Fruit fly (Drosophila melanogaster) whole organism, embryonic: ENCODE results near the gene CG13679.

Experiments
- Atf3 ChIP-seq: fragments of 200-800 bp; sonication (Bioruptor generic); optimal IDR thresholded peaks from 3 replicates; lab custom pipeline; 2016; ENCODE audit warnings: missing biosample characterization, missing genetic modification characterization
- B-H1 ChIP-seq: fragments of 200-800 bp; sonication (Bioruptor generic); IDR thresholded peaks from 3 replicates; pipeline ENCODE4 v1.3.6; 2022; ENCODE audit warnings: missing biosample characterization, missing genetic modification characterization
- CG10147 ChIP-seq: fragments of 200-800 bp; sonication (Bioruptor generic); optimal IDR thresholded peaks from 2 replicates; lab custom pipeline; 2019; ENCODE audit warnings: missing biosample characterization, mild to moderate bottlenecking, missing genetic modification characterization, moderate library complexity
- CG10209 ChIP-seq: fragments of 200-800 bp; sonication (Bioruptor generic); optimal IDR thresholded peaks from 3 replicates; lab custom pipeline; 2017; ENCODE audit warnings: missing biosample characterization, mild to moderate bottlenecking, missing genetic modification characterization, missing genetic modification reagents
- CG10543 ChIP-seq: fragments of 200-800 bp; sonication (Bioruptor generic); optimal IDR thresholded peaks from 3 replicates; lab custom pipeline; 2017; ENCODE audit warnings: missing biosample characterization, mild to moderate bottlenecking, missing genetic modification characterization, moderate library complexity
- CG13123 ChIP-seq: fragments of 200-800 bp; sonication (Bioruptor generic); optimal IDR thresholded peaks from 2 replicates; lab custom pipeline; 2016; ENCODE audit warnings: missing biosample characterization, missing genetic modification characterization
- CG15601 ChIP-seq: fragments of 200-800 bp; sonication (Bioruptor generic); optimal IDR thresholded peaks from 3 replicates; lab custom pipeline; 2019; ENCODE audit warnings: missing biosample characterization, mild to moderate bottlenecking, missing genetic modification characterization, moderate library complexity
- CG16813 ChIP-seq: fragments of 200-800 bp; sonication (Bioruptor generic); IDR thresholded peaks from 3 replicates; pipeline ENCODE4 v1.3.6; 2022; ENCODE audit warnings: missing biosample characterization, missing genetic modification characterization; ENCODE audit not compliant: partially characterized antibody
- CG16863 ChIP-seq: fragments of 200-800 bp; sonication (Bioruptor generic); optimal IDR thresholded peaks from 3 replicates; lab custom pipeline; 2016; ENCODE audit warnings: missing biosample characterization, missing genetic modification characterization
- CG17385 ChIP-seq: fragments of 200-800 bp; sonication (Bioruptor generic); optimal IDR thresholded peaks from 3 replicates; lab custom pipeline; 2018; ENCODE audit warnings: missing biosample characterization, mild to moderate bottlenecking, missing genetic modification characterization
- CG17612 ChIP-seq: fragments of 200-800 bp; sonication (Bioruptor generic); IDR thresholded peaks from 2 replicates; pipeline ENCODE4 v1.3.6; 2022; ENCODE audit warnings: missing biosample characterization, missing genetic modification characterization
- CG17912 ChIP-seq: fragments of 200-800 bp; sonication (Bioruptor generic); optimal IDR thresholded peaks from 2 replicates; lab custom pipeline; 2018; ENCODE audit warnings: missing biosample characterization, mild to moderate bottlenecking, missing genetic modification characterization
- CG18764 ChIP-seq: fragments of 200-800 bp; sonication (Bioruptor generic); optimal IDR thresholded peaks from 3 replicates; lab custom pipeline; 2016; ENCODE audit warnings: missing biosample characterization, missing genetic modification characterization
- CG2129 ChIP-seq: fragments of 200-800 bp; sonication (Bioruptor generic); IDR thresholded peaks from 2 replicates; pipeline ENCODE4 v1.3.6; 2022; ENCODE audit warnings: missing biosample characterization, missing genetic modification characterization; ENCODE audit not compliant: partially characterized antibody
- CG2678 ChIP-seq: fragments of 200-800 bp; sonication (Bioruptor generic); optimal IDR thresholded peaks from 3 replicates; lab custom pipeline; 2019; ENCODE audit warnings: missing biosample characterization, mild to moderate bottlenecking, missing genetic modification characterization, moderate library complexity
- CG34422 ChIP-seq: fragments of 200-800 bp; sonication (Bioruptor generic); IDR thresholded peaks from 3 replicates; pipeline ENCODE4 v1.3.6; 2022; ENCODE audit warnings: missing biosample characterization, missing genetic modification characterization
- CG6765 ChIP-seq: fragments of 200-800 bp; sonication (Bioruptor generic); optimal IDR thresholded peaks from 3 replicates; lab custom pipeline; 2017; ENCODE audit warnings: missing biosample characterization, mild to moderate bottlenecking, missing genetic modification characterization
- CG7786 ChIP-seq: fragments of 200-800 bp; sonication (Bioruptor generic); optimal IDR thresholded peaks from 2 replicates; lab custom pipeline; 2016; ENCODE audit warnings: missing biosample characterization, missing genetic modification characterization
- CG9932 ChIP-seq: fragments of 200-800 bp; sonication (Bioruptor generic); IDR thresholded peaks from 2 replicates; pipeline ENCODE4 v1.3.6; 2022; ENCODE audit warnings: missing biosample characterization, missing genetic modification characterization
- Elba2 ChIP-seq: fragments of 200-800 bp; sonication (Bioruptor generic); optimal IDR thresholded peaks from 3 replicates; lab custom pipeline; 2016; ENCODE audit warnings: missing biosample characterization, missing genetic modification characterization
- Fer1 ChIP-seq: fragments of 200-800 bp; sonication (Bioruptor generic); optimal IDR thresholded peaks from 2 replicates; lab custom pipeline; 2017; ENCODE audit warnings: missing biosample characterization, mild to moderate bottlenecking, missing genetic modification characterization
- Fer2 ChIP-seq: fragments of 200-800 bp; sonication (Bioruptor generic); optimal IDR thresholded peaks from 2 replicates; lab custom pipeline; 2018; ENCODE audit warnings: missing biosample characterization, mild to moderate bottlenecking, missing genetic modification characterization, moderate library complexity
- Hr3 ChIP-seq: fragments of 200-800 bp; sonication (Bioruptor generic); optimal IDR thresholded peaks from 3 replicates; lab custom pipeline; 2016; ENCODE audit warnings: missing biosample characterization, missing genetic modification characterization
- Hr51 ChIP-seq, 2 experiments: fragments of 200-800 bp; sonication (Bioruptor generic); optimal IDR thresholded peaks; 2 replicates in 1 of 2; 3 replicates in 1 of 2; lab custom pipeline; 2016 to 2018; ENCODE audit warnings: missing biosample characterization in 2 of 2, missing genetic modification characterization in 2 of 2, mild to moderate bottlenecking in 1 of 2, moderate library complexity in 1 of 2
- Kr ChIP-seq: fragments of 200-800 bp; sonication (Bioruptor generic); optimal IDR thresholded peaks from 2 replicates; lab custom pipeline; 2017; ENCODE audit warnings: missing biosample characterization, mild to moderate bottlenecking, missing genetic modification characterization
- Mad ChIP-seq: fragments of 200-800 bp; sonication (Bioruptor generic); optimal IDR thresholded peaks from 2 replicates; lab custom pipeline; 2016; ENCODE audit warnings: missing biosample characterization, missing genetic modification characterization
- Myb ChIP-seq: fragments of 200-800 bp; sonication (Bioruptor generic); optimal IDR thresholded peaks from 2 replicates; lab custom pipeline; 2016; ENCODE audit warnings: missing biosample characterization, missing genetic modification characterization
- PHDP ChIP-seq: fragments of 200-800 bp; sonication (Bioruptor generic); optimal IDR thresholded peaks from 3 replicates; lab custom pipeline; 2018; ENCODE audit warnings: missing biosample characterization, mild to moderate bottlenecking, missing genetic modification characterization, moderate library complexity
- Sox100B ChIP-seq: fragments of 200-800 bp; sonication (Bioruptor generic); optimal IDR thresholded peaks from 3 replicates; lab custom pipeline; 2018; ENCODE audit warnings: missing biosample characterization, mild to moderate bottlenecking, missing genetic modification characterization
- TFAM ChIP-seq: fragments of 200-800 bp; sonication (Bioruptor generic); optimal IDR thresholded peaks from 2 replicates; lab custom pipeline; 2017; ENCODE audit warnings: missing biosample characterization, missing genetic modification characterization, inconsistent platforms
- Xbp1 ChIP-seq: fragments of 200-800 bp; sonication (Bioruptor generic); optimal IDR thresholded peaks from 3 replicates; lab custom pipeline; 2016; ENCODE audit warnings: missing biosample characterization, mild to moderate bottlenecking, missing genetic modification characterization
- bbx ChIP-seq: fragments of 200-800 bp; sonication (Bioruptor generic); IDR thresholded peaks from 2 replicates; pipeline ENCODE4 v1.3.6; 2022; ENCODE audit warnings: missing biosample characterization, missing genetic modification characterization; ENCODE audit not compliant: partially characterized antibody
- btn ChIP-seq: fragments of 200-800 bp; sonication (Bioruptor generic); optimal IDR thresholded peaks from 2 replicates; lab custom pipeline; 2016; ENCODE audit warnings: missing biosample characterization, missing genetic modification characterization
- chif ChIP-seq, 2 experiments: fragments of 200-800 bp; sonication (Bioruptor generic); optimal IDR thresholded peaks; 3 replicates each; lab custom pipeline; 2016; ENCODE audit warnings: missing biosample characterization in 2 of 2, missing genetic modification characterization in 2 of 2
- danr ChIP-seq: fragments of 200-800 bp; sonication (Bioruptor generic); IDR thresholded peaks from 2 replicates; pipeline ENCODE4 v1.3.6; 2022; ENCODE audit warnings: missing biosample characterization, missing genetic modification characterization
- fd64A ChIP-seq: fragments of 200-800 bp; sonication (Bioruptor generic); optimal IDR thresholded peaks from 3 replicates; lab custom pipeline; 2018; ENCODE audit warnings: missing biosample characterization, mild to moderate bottlenecking, missing genetic modification characterization
- gcm2 ChIP-seq: fragments of 200-800 bp; sonication (Bioruptor generic); optimal IDR thresholded peaks from 2 replicates; lab custom pipeline; 2016; ENCODE audit warnings: missing biosample characterization, missing genetic modification characterization
- jing ChIP-seq: fragments of 200-800 bp; sonication (Bioruptor generic); optimal IDR thresholded peaks from 2 replicates; lab custom pipeline; 2018; ENCODE audit warnings: missing biosample characterization, mild to moderate bottlenecking, missing genetic modification characterization
- lab ChIP-seq: fragments of 200-800 bp; sonication (Bioruptor generic); optimal IDR thresholded peaks from 3 replicates; lab custom pipeline; 2017; ENCODE audit warnings: missing biosample characterization, missing genetic modification characterization, mild to moderate bottlenecking, moderate library complexity, missing genetic modification reagents
- lbe ChIP-seq: fragments of 200-800 bp; sonication (Bioruptor generic); optimal IDR thresholded peaks from 2 replicates; lab custom pipeline; 2016; ENCODE audit warnings: missing biosample characterization, mild to moderate bottlenecking, missing genetic modification characterization
- lola ChIP-seq, 3 experiments: fragments of >200 bp in 2 of 3; fragments of 200-800 bp in 1 of 3; sonication (Bioruptor generic) in 1 of 3; optimal IDR thresholded peaks; 2 replicates each; lab custom pipeline; 2017 to 2019; ENCODE audit warnings: missing biosample characterization in 3 of 3, missing genetic modification characterization in 3 of 3, mild to moderate bottlenecking in 1 of 3, moderate library complexity in 1 of 3
- p53 ChIP-seq: fragments of 200-800 bp; sonication (Bioruptor generic); optimal IDR thresholded peaks from 2 replicates; lab custom pipeline; 2016; ENCODE audit warnings: missing biosample characterization, missing genetic modification characterization
- phol ChIP-seq: fragments of 200-800 bp; sonication (Bioruptor generic); optimal IDR thresholded peaks from 3 replicates; lab custom pipeline; 2018; ENCODE audit warnings: missing biosample characterization, mild to moderate bottlenecking, missing genetic modification characterization, moderate library complexity
- pum ChIP-seq: fragments of 200-800 bp; sonication (Bioruptor generic); optimal IDR thresholded peaks from 2 replicates; lab custom pipeline; 2016; ENCODE audit warnings: missing biosample characterization, missing genetic modification characterization
- unc-4 ChIP-seq: fragments of 200-800 bp; sonication (Bioruptor generic); IDR thresholded peaks from 2 replicates; pipeline ENCODE4 v1.3.6; 2022; ENCODE audit warnings: missing biosample characterization, missing genetic modification characterization; ENCODE audit not compliant: partially characterized antibody
- vnd ChIP-seq: fragments of 200-800 bp; sonication (Bioruptor generic); IDR thresholded peaks from 3 replicates; pipeline ENCODE4 v1.3.6; 2022; ENCODE audit warnings: missing biosample characterization, missing genetic modification characterization; ENCODE audit not compliant: partially characterized antibody
- zfh2 ChIP-seq: fragments of 200-800 bp; sonication (Bioruptor generic); optimal IDR thresholded peaks from 2 replicates; lab custom pipeline; 2016; ENCODE audit warnings: missing biosample characterization, missing genetic modification characterization

CG13679 gene

DNA sequence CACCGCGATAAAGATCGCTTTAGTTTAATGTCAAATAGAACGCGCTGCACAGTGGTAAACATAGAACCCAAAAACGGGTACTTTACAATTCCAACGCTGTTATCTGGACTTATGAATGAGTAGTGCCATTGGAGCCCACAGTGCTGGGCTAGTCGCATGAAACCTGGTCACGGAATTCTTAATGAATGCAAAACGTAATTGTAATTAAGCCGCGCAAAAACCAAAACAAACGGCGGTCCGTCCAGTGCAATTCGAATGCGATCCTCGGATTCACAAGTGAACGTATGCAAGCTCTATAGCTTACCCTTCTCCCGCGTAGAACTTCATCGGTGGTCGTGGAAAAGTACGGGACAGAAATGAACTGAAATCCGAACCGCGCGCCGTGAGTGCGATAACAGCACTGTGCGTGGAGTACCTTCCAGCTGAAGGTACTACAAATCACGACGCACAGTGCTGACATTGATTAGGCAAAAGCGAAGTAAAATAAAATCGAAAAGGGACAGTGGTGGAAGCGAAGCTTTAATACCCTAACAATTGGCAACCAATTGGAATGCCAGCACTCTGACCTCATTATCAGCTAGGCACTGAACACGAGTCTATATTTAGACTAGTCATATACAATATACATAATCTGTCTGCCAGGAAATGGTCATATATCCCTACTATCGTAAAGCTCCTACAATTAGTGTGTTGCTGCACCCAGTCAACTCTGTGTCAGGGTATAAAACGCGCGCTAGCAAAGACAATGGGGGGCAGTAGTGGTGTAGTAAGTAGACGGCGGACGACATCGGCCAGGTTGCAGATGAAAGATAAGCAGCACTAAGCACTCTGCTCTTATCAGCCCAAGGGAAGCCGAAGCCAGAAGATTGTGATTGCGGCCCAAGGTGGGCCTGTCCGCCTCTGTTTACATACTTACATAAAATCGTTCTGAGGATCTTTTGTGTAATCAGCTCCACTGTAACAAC is 17.0 kb upstream of the CG13679 start (continued):
- TF ChIP-seq Atf3: peak; percentile 59
- TF ChIP-seq vnd: no peak
- peak; percentile 18 for TF ChIP-seq p53
- peak; percentile 25 for TF ChIP-seq Myb (GFP tag; lab: Kevin White, UChicago)
- peak; percentile 5 for TF ChIP-seq fd64A (GFP tag; lab: Kevin White, UChicago)
- no peak for TF ChIP-seq CG15601 (tag; lab: Kevin White, UChicago)
- TF ChIP-seq unc-4 (GFP tag; lab: Robert Waterston, UW): no peak
- no peak for TF ChIP-seq CG17612 (GFP tag; lab: Robert Waterston, UW)
- TF ChIP-seq PHDP (tag; lab: Kevin White, UChicago): peak; percentile 11
- no peak for TF ChIP-seq CG17912 (GFP tag; lab: Kevin White, UChicago)
- TF ChIP-seq pum (GFP tag; lab: Kevin White, UChicago): peak; percentile 38
- TF ChIP-seq btn (GFP tag; lab: Kevin White, UChicago): peak; percentile 16
- TF ChIP-seq Fer1 (GFP tag; lab: Kevin White, UChicago): peak; percentile 53
- no peak for TF ChIP-seq CG13123
- TF ChIP-seq lab (GFP tag; lab: Kevin White, UChicago): peak; percentile 70
- TF ChIP-seq zfh2: peak; percentile 46
- no peak for TF ChIP-seq Kr (GFP tag; lab: Kevin White, UChicago)
- TF ChIP-seq Mad (GFP tag; lab: Kevin White, UChicago): peak; percentile 41
- TF ChIP-seq B-H1 (GFP tag; lab: Robert Waterston, UW): no peak; the same call in 2 of the 3 replicates
- TF ChIP-seq CG2129 (GFP tag; lab: Robert Waterston, UW): no peak
- no peak for TF ChIP-seq gcm2
- TF ChIP-seq CG18764 (GFP tag; lab: Kevin White, UChicago): no peak
- peak; percentile 63 for TF ChIP-seq CG16863 (GFP tag; lab: Kevin White, UChicago)
- peak; percentile 62 for TF ChIP-seq CG9932 (GFP tag; lab: Robert Waterston, UW)
- TF ChIP-seq CG34422 (GFP tag; lab: Robert Waterston, UW): peak; percentile 54; the same call in 2 of the 3 replicates
- TF ChIP-seq CG7786 (GFP tag; lab: Kevin White, UChicago): peak; percentile 67
- no peak for TF ChIP-seq lola (GFP tag; optimal IDR thresholded peaks at IDR 0.05; lab: Kevin White, UChicago)
- peak; percentile 37 to 62 for TF ChIP-seq Hr51 (GFP tag; optimal IDR thresholded peaks at IDR 0.05; lab: Kevin White, UChicago)
- TF ChIP-seq Xbp1 (GFP tag; lab: Kevin White, UChicago): peak; percentile 56
- peak; percentile 38; the same call in 1 of the 2 replicates for TF ChIP-seq danr (GFP tag; lab: Robert Waterston, UW)
- peak; percentile 43 for TF ChIP-seq phol (tag; lab: Kevin White, UChicago)
- TF ChIP-seq CG2678 (tag; lab: Kevin White, UChicago): peak; percentile 67
- peak; percentile 55 for TF ChIP-seq CG10209 (GFP tag; lab: Kevin White, UChicago)
- TF ChIP-seq CG10543 (GFP tag; lab: Kevin White, UChicago): peak; percentile 92
- peak in 1 of 2 experiments; percentile 49 for TF ChIP-seq chif (GFP tag; optimal IDR thresholded peaks at IDR 0.05; lab: Kevin White, UChicago)
- TF ChIP-seq TFAM (GFP tag; lab: Kevin White, UChicago): no peak
- peak; percentile 33 for TF ChIP-seq CG17385 (GFP tag; lab: Kevin White, UChicago)
- TF ChIP-seq Hr3 (GFP tag; lab: Kevin White, UChicago): peak; percentile 42
- no peak for TF ChIP-seq jing (GFP tag; lab: Kevin White, UChicago)
- TF ChIP-seq Sox100B (GFP tag; lab: Kevin White, UChicago): peak; percentile 6
- no peak for TF ChIP-seq CG16813
- TF ChIP-seq CG6765: peak; percentile 4
- TF ChIP-seq Fer2 (tag; lab: Kevin White, UChicago): peak; percentile 18
- no peak for TF ChIP-seq bbx (GFP tag; lab: Robert Waterston, UW)
- no peak for TF ChIP-seq lbe (GFP tag; lab: Kevin White, UChicago)
- TF ChIP-seq Elba2 (GFP tag; lab: Kevin White, UChicago): peak; percentile 67
- TF ChIP-seq CG10147 (GFP tag; lab: Kevin White, UChicago): no peak
